Fruit fly (Drosophila melanogaster): ENCODE measurements around the gene CG33645.

dm6 chr2L:13500416-13500815 lies 32.2 kb upstream of the CG33645 start:
- TF ChIP-seq rn (GFP tag; IDR thresholded peaks at IDR 0.05) (no peak), CG34367 (tag; optimal IDR thresholded peaks at IDR 0.05) (no peak), CG12605 (GFP tag; IDR thresholded peaks at IDR 0.05) (no peak), gl (tag; optimal IDR thresholded peaks at IDR 0.05) (no peak), CG8159 (tag; optimal IDR thresholded peaks at IDR 0.05) (no peak), CG4496 (GFP tag; IDR thresholded peaks at IDR 0.05) (no peak), Ets98B (GFP tag; IDR thresholded peaks at IDR 0.05) (no peak)

Measured in whole organism, pupa.